Worm (Caenorhabditis elegans) whole organism, L2 larva: ENCODE measurements around the gene hsp-16.41.

Experiments used
- elt-3 ChIP-seq: sonication (generic microtip); optimal IDR thresholded peaks from 2 replicates; lab custom pipeline; 2017; ENCODE audit warnings: missing biosample characterization, missing genetic modification characterization
- lsy-2 ChIP-seq, 2 experiments: fragments of 150-350 bp in 1 of 2; sonication (generic microtip) in 1 of 2; optimal IDR thresholded peaks; 2 replicates each; lab custom pipeline; 2014 to 2017; ENCODE audit warnings: missing biosample characterization in 2 of 2, missing genetic modification characterization in 2 of 2
- mdl-1 ChIP-seq, 2 experiments: fragments of 150-350 bp in 1 of 2; sonication (generic microtip) in 1 of 2; optimal IDR thresholded peaks; 2 replicates each; lab custom pipeline; 2017; ENCODE audit warnings: missing biosample characterization in 2 of 2, missing genetic modification characterization in 2 of 2
- nhr-129 ChIP-seq: fragments of 150-350 bp; optimal IDR thresholded peaks from 2 replicates; lab custom pipeline; 2014; ENCODE audit warnings: missing biosample characterization, missing genetic modification characterization
- sma-9 ChIP-seq, 2 experiments: fragments of 150-350 bp in 1 of 2; sonication (generic microtip) in 1 of 2; optimal IDR thresholded peaks; 2 replicates each; lab custom pipeline; 2014 to 2016; ENCODE audit warnings: missing genetic modification characterization in 2 of 2, mild to moderate bottlenecking in 1 of 2, missing biosample characterization in 1 of 2, missing compliant biosample characterization in 1 of 2, missing genetic modification reagents in 1 of 2, moderate library complexity in 1 of 2
- unc-55 ChIP-seq: fragments of 150-350 bp; sonication (generic microtip); optimal IDR thresholded peaks from 3 replicates; lab custom pipeline; 2014; ENCODE audit warnings: missing biosample characterization, missing genetic modification reagents, missing genetic modification characterization
- ztf-11 ChIP-seq: sonication (generic microtip); optimal IDR thresholded peaks from 2 replicates; lab custom pipeline; 2017; ENCODE audit warnings: missing biosample characterization, missing genetic modification characterization
- ztf-4 ChIP-seq: fragments of 150-350 bp; optimal IDR thresholded peaks from 2 replicates; lab custom pipeline; 2014; ENCODE audit warnings: missing biosample characterization, missing genetic modification characterization

DNA sequence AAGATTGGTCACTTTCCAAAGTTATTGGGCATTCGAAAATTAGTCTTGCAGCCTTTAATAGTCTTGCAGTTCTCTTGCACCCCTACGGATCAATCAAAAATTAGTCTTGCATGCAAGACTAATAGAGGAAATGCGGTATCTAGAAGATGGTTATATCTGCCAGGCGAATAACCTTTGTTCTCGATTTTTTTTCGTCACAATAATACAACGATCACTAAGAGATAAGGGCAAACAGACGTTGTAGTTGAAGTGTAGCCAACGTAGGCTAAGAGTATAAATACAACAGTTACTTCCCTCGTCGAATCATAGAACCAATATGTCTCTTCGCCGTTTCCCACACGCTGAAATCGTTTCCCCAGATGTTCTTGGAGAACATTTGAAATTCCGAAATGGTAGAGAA, 36.8 kb downstream of the hsp-16.41 start, which contains the start of gene T10B5.8:
- TF ChIP-seq sma-9 (GFP tag; optimal IDR thresholded peaks at IDR 0.05; lab: Kevin White, UChicago) = no peak
- no peak for TF ChIP-seq sma-9 (tag; optimal IDR thresholded peaks at IDR 0.05; lab: Kevin White, UChicago)
- TF ChIP-seq ztf-4 = no peak
- no peak for TF ChIP-seq ztf-11 (tag; lab: Kevin White, UChicago)
- TF ChIP-seq lsy-2 (tag; optimal IDR thresholded peaks at IDR 0.05; lab: Kevin White, UChicago) = no peak
- TF ChIP-seq mdl-1 (tag; optimal IDR thresholded peaks at IDR 0.05; lab: Kevin White, UChicago) = no peak
- no peak for TF ChIP-seq elt-3 (tag; lab: Kevin White, UChicago)
- no peak for TF ChIP-seq unc-55 (GFP tag; lab: Kevin White, UChicago)
- no peak for TF ChIP-seq nhr-129 (tag; lab: Kevin White, UChicago)
